Fruit fly (Drosophila melanogaster) whole organism, wandering third instar larva: ENCODE data around the gene Sod1.

Source experiments
- HLH106 ChIP-seq: fragments of 200-800 bp; optimal IDR thresholded peaks from 3 replicates; lab custom pipeline; 2019; ENCODE audit warnings: missing biosample characterization, mild to moderate bottlenecking, missing genetic modification characterization, moderate library complexity
- h ChIP-seq: fragments of 200-800 bp; sonication (Bioruptor generic); optimal IDR thresholded peaks from 3 replicates; lab custom pipeline; 2016; ENCODE audit warnings: missing biosample characterization, mild to moderate bottlenecking, missing genetic modification characterization
- pan ChIP-seq: fragments of >200 bp; optimal IDR thresholded peaks from 2 replicates; lab custom pipeline; 2017
- psq ChIP-seq: fragments of 200-800 bp; sonication (Bioruptor generic); optimal IDR thresholded peaks from 3 replicates; lab custom pipeline; 2017; ENCODE audit warnings: missing biosample characterization, mild to moderate bottlenecking, missing genetic modification characterization, moderate library complexity

DNA sequence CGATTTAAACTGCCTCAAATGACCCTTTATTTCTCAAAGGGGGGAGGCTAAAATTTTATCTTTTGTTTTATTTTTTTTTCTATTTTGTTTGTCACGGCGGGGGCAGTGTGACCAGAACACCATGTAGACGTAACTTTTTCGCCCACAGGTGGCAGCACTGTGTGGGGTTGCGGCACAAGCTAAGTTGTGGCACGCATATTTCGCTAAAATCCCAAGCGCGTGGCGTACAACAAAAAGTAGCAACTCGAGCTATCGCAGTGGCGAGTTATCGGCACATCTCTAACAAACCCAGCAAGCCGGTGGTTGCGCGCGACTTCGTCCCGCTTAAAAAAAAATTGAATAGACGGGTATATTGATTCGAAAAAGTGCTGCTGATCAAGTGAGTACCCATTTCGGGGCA, 9.5 kb upstream of the Sod1 start, which contains the start of the genes Ufd1 and NaPi-III:
- TF ChIP-seq HLH106 (tag; lab: Kevin White, UChicago), result peak; percentile 21
- peak; percentile 43 for TF ChIP-seq h (GFP tag; lab: Kevin White, UChicago)
- no peak for TF ChIP-seq pan (lab: Kevin White, UChicago)
- no peak for TF ChIP-seq psq (GFP tag; lab: Kevin White, UChicago)
